Fruit fly (Drosophila melanogaster) Kc167 (cell line): ENCODE measurements around the gene CG42238.

ENCODE experiments used
- Myc ChIP-seq: fragments of >200 bp; optimal IDR thresholded peaks from 2 replicates; lab custom pipeline; 2017; ENCODE audit warnings: missing external identifiers
- Sin3A ChIP-seq: fragments of >200 bp; optimal IDR thresholded peaks from 2 replicates; lab custom pipeline; 2018; ENCODE audit warnings: missing external identifiers
- h ChIP-seq: fragments of >200 bp; optimal IDR thresholded peaks from 3 replicates; lab custom pipeline; 2018; ENCODE audit warnings: missing external identifiers
- insv ChIP-seq: fragments of >200 bp; optimal IDR thresholded peaks from 3 replicates; lab custom pipeline; 2018; ENCODE audit warnings: missing external identifiers
- psq ChIP-seq: fragments of >200 bp; optimal IDR thresholded peaks from 2 replicates; lab custom pipeline; 2017; ENCODE audit warnings: missing external identifiers
- ttk ChIP-seq: sonication (Bioruptor generic); optimal IDR thresholded peaks from 2 replicates; lab custom pipeline; 2017; ENCODE audit warnings: missing external identifiers

The CG42238 gene

DNA sequence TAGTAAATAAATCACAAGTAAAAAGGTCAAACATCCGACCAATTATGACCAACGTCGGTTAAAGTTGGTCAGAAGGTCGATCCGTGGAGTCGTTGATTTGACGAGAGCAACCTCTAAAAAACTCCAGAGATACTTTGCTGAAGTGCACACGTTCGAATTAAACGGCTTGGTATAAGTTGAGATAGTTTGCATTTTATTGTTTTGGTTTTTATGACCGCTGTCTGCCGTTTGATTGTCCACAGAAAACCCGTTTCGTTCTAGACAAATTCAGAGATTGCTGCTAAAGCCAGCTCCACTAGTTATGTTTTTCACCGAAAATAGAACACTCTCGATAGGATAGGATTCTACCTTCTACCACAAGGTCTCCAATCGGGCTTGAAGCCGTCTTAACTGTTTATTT is 21.9 kb upstream of the CG42238 start:
- TF ChIP-seq psq (no peak), ttk (no peak), Myc (lab: Kevin White, UChicago) (no peak), h (lab: Kevin White, UChicago) (no peak)

DNA sequence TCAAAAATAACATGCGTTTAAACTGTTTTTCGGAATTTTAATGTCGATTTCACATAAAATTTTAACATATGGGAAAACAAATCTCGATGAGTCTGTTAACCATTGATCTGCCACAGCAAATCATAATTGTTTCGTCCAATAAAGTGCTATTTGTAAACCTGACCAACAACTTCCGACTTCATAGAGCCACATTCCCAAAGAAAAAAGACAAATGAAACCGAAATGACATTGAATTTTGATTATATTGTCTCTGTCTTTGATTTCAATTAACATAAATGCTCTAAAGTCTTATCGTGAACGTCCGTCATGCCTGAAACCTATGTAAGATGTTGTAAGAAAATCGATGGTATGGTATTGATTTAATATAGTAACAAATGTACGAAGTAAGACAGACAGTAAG is 21.3 kb upstream of the CG42238 start:
- TF ChIP-seq insv (lab: Kevin White, UChicago): no peak
- no peak for TF ChIP-seq Sin3A (lab: Kevin White, UChicago)
- TF ChIP-seq psq: no peak
- no peak for TF ChIP-seq h (lab: Kevin White, UChicago)
- no peak for TF ChIP-seq Myc (lab: Kevin White, UChicago)
- no peak for TF ChIP-seq ttk

DNA sequence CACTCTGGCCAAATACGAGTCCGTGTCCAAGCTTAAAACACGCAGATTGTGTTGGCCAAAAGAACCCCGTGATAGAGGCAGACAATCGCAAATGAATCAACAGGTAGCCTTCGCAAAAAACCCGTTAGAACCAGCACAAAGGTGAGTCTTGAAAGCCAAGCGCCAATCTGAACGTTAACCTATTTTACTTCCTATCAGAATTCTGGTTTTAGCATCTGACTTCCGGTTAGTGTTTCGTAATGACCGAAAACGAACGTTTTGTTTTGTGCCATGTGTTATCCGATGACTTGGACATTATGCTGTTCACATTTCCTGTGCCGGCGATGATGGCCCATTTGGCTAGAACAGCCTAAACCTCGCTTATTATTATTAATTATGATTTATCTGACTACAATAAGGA is 20.4 kb upstream of the CG42238 start:
- TF ChIP-seq insv (lab: Kevin White, UChicago) (no peak), psq (no peak), Sin3A (lab: Kevin White, UChicago) (no peak)

DNA sequence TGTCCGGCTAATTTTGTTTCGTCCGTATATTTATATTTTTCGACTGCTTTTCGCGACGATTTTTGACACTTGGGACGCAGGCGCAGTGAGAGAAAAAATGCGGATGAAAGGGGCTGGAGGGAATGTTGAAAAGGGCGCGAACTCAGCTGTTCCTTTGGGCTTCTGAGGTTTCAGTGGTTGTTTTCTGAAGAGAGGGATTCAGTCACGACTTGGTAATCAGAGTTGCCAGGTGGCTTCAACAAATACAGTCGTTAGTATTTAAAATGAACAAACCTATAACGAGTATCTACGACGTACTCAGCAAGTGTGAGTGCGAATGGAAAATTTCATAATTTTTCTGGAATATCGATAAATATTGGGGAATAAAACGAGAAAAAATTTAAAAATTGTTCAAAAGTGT is 19.5 kb upstream of the CG42238 start, which contains the start of gene CG9265:
Gene CG9265 (minus strand): TSS at position 68 of the 400 bp plus-strand sequence.
- TF ChIP-seq ttk: no peak
- no peak for TF ChIP-seq Myc (lab: Kevin White, UChicago)
- TF ChIP-seq Sin3A (lab: Kevin White, UChicago): no peak
- TF ChIP-seq h (lab: Kevin White, UChicago): no peak
- no peak for TF ChIP-seq insv (lab: Kevin White, UChicago)
- no peak for TF ChIP-seq psq

DNA sequence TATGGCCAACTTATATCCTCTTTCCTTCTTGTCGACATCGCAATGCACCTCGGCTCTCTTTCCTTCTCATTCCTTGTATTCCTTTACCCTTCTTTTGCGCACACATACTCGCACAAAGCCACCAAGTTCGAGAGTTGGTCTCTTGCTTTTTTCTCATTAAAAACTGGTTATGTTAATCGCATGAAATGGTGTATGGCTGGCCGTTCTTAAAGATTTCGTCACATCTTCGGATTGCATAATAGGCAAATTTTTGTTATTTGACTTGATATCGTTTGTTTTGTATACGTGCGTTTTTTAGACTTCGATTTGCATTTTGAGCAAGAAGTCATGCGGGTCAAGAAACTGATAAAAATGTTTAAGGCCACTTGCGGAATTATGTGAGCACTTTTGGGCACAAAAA is 18.9 kb upstream of the CG42238 start:
- TF ChIP-seq ttk (no peak), Myc (lab: Kevin White, UChicago) (no peak), Sin3A (lab: Kevin White, UChicago) (no peak), insv (lab: Kevin White, UChicago) (no peak), psq (no peak), h (lab: Kevin White, UChicago) (no peak)

DNA sequence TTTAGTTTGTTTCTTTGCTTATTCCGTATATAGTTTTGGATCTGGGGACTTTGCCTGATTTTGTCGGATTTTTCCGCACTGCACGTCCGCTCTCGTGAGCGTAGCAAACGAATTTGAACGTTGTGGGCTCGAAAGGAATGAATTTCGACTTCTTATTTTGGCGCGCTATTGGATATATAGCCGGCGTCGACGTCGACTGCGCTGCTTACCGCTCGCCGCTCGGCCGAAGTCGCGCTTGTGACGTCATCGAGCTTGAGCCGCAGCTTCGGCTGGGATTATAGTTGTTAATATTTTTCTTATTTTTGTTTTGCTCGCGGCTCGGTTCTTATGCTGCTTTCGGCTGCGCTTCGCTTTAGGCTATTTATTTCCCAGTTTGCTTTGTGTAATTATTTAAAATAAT is 17.8 kb upstream of the CG42238 start:
- TF ChIP-seq h (lab: Kevin White, UChicago) (no peak), psq (no peak), Myc (lab: Kevin White, UChicago) (no peak)

DNA sequence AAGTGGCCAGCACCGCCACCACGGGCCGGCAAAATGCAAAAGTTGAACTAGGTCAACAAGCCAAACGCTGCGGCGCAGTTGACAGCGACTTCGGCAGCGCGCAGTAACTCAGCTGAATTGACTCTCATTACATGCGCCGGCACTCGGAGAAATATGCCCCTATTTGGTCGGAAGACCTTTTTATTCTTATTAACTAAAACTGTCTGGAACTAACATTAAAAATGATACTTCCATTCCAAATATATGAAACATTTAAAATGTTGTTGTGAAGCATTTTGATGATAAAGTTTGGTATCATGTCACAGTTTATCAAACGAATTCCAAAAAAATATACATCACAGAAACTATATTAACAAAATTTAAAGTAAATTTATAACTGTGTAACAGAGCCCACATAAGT is 15.2 kb upstream of the CG42238 start:
- TF ChIP-seq ttk (no peak), insv (lab: Kevin White, UChicago) (no peak), Myc (lab: Kevin White, UChicago) (no peak), Sin3A (lab: Kevin White, UChicago) (no peak), psq (no peak), h (lab: Kevin White, UChicago) (no peak)

DNA sequence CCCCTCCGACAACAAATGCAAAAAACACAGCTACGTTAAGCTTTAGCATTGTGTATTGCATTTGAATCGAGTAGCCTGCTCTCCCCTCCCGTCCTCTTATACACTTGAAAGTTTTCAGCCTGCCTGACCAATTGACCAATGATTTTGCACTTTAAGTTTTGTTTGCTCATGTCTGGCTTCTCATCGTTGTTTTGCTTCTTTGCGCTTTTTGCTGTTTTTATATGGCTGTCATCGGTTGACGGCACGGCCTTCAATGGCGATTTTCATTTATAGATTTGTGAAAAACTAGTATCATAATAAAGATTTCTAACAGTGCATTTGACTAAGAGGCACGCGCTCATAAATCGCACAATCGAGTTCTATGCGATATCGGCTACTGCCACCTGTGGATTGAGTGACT is 13.9 kb upstream of the CG42238 start:
- TF ChIP-seq Sin3A (lab: Kevin White, UChicago): no peak
- TF ChIP-seq ttk: no peak
- no peak for TF ChIP-seq psq
- no peak for TF ChIP-seq h (lab: Kevin White, UChicago)
- no peak for TF ChIP-seq Myc (lab: Kevin White, UChicago)
- no peak for TF ChIP-seq insv (lab: Kevin White, UChicago)

DNA sequence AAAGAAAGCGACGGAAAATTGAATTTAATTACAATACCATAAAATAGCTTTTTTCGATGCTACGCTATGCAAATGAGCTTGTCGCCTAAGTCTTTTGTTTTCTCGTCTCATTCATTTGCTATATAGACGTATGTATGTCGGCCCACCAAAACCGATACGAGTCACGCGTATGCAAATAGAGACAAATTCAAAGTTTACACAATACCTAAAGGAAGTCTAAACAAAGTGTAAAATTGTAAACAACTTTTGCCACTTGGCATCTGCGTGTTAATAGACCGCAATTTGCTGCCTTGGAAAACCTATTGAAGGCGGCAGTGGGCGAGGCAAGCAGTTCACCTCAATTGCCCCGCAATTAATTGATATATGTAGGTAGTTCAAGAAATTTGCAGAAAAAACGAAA is 10.6 kb upstream of the CG42238 start:
- TF ChIP-seq h (lab: Kevin White, UChicago) (no peak), insv (lab: Kevin White, UChicago) (no peak)

DNA sequence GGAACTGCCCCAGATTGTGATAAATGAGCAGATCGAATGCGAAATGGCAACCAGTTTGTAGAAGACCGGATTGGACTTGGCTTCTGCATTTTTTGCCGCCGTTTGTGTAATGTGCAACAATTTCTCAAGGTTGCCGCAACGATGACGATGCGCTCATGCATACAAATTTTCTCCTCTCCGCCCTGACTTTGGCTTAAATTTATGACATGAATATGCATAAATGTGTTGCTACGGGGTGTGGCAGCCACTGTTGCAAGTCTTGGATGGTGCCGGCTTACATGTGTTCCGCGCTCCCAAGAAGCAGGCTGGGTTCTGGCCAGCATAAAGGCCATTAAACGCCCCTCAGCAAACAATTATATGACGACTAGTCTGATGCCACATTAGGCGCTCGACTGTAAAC is 9.6 kb upstream of the CG42238 start:
- TF ChIP-seq ttk (no peak), h (lab: Kevin White, UChicago) (no peak)

DNA sequence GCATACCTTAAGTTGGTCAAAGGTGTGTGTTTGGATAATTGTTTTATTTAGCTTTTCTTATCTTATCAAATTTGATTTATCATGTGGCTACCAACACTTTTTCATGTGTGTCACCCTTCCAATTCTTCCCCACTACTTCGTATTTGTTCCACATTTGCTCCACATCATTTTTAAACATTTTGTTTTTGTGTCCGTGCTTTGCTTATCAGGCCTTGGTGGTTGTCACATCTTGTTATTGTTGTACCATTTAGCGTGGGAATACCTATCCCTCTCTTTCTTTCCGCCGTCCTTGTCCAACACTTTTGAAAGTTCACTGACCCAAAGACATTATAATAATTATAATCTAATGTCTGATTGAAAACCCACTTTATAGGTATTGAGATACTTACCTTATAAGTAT is 1.7 kb upstream of the CG42238 start:
- no peak for TF ChIP-seq Myc (lab: Kevin White, UChicago)
- no peak for TF ChIP-seq Sin3A (lab: Kevin White, UChicago)
- no peak for TF ChIP-seq ttk
- TF ChIP-seq psq: no peak
- no peak for TF ChIP-seq h (lab: Kevin White, UChicago)
- no peak for TF ChIP-seq insv (lab: Kevin White, UChicago)

DNA sequence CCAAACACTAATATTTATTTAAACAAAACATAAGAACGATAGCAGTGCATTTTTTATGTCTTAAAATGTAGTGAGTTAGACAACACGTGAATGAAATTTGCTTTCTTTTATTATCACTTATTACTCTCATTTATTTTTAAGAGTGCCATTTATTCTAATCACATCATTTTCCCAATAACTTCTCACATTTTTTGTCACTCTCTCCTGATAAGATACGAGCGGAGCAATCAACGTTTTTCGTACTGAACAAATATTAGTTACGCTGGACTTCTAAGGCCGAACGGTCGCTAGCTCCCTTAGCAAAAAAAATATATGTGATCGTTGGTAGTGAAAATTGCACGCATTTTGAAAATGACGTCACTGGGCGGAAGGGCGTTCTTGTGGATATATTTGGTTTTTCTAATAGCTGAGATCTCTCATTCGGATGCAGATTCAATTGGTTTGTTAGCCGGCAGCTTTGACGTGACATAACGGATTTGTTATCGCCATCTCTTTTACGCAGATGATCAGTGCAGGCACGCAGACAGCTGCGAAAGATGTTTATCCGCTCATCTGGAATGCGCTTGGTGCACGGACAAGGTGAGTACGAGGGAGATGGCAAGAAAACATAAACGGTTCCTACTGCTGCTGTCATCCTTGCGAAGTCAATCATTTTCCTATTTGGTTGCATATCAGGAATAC is 959 bp upstream of the CG42238 start, which contains the start of gene Itgbn:
Gene Itgbn (plus strand): TSS at position 251 of the 681 bp plus-strand sequence.
- TF ChIP-seq Myc (lab: Kevin White, UChicago) (no peak), psq (no peak), ttk (no peak), h (lab: Kevin White, UChicago) (no peak), Sin3A (lab: Kevin White, UChicago) (no peak), insv (lab: Kevin White, UChicago) (no peak)

DNA sequence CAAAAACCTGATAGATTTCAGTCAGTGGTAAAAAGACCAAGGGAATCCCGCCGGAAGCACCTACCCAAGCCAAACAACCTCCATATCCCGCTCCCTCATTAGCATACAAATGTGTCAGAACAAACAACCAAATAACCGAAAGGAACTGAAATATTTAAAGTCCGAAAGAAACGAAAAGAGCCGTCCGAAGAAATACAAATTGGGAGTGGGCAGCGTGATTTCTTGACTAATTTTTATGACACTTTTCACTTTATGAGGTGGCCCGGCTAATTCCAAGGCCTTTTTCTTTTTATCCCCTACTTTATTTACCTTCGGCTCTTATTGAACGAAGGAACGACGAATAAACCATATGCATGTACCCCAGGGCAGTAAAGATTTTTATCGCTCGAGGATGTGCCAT is 11.2 kb downstream of the CG42238 start:
- no peak for TF ChIP-seq Sin3A (lab: Kevin White, UChicago)
- TF ChIP-seq h (lab: Kevin White, UChicago): no peak
- no peak for TF ChIP-seq psq
- no peak for TF ChIP-seq ttk
- TF ChIP-seq Myc (lab: Kevin White, UChicago): no peak
- TF ChIP-seq insv (lab: Kevin White, UChicago): no peak
